Fruit fly (Drosophila melanogaster) whole organism, wandering third instar larva: ENCODE measurements around the gene saturn.
A peak's percentile ranks its signal among the peaks of the same experiment; 100 is the strongest.

Experiments
- Abd-B ChIP-seq: fragments of >200 bp; optimal IDR thresholded peaks from 2 replicates; lab custom pipeline; 2017; ENCODE audit warnings: missing biosample characterization, missing genetic modification characterization
- CG32264 ChIP-seq: fragments of 200-800 bp; sonication (Bioruptor generic); optimal IDR thresholded peaks from 2 replicates; lab custom pipeline; 2016; ENCODE audit warnings: missing biosample characterization, missing genetic modification characterization
- CrebA ChIP-seq: fragments of 200-800 bp; sonication (Bioruptor generic); optimal IDR thresholded peaks from 2 replicates; lab custom pipeline; 2016; ENCODE audit warnings: missing biosample characterization, mild to moderate bottlenecking, missing genetic modification characterization, borderline replicate concordance
- Dfd ChIP-seq: fragments of >200 bp; optimal IDR thresholded peaks from 2 replicates; lab custom pipeline; 2017; ENCODE audit warnings: missing biosample characterization, missing genetic modification characterization
- Dif ChIP-seq: fragments of 200-275, 200-300 bp; sonication (Bioruptor generic); optimal IDR thresholded peaks from 2 replicates; lab custom pipeline; 2018; ENCODE audit warnings: missing biosample characterization, missing genetic modification characterization; ENCODE audit not compliant: partially characterized antibody
- GATAd ChIP-seq: sonication (Bioruptor generic); optimal IDR thresholded peaks from 2 replicates; lab custom pipeline; 2016; ENCODE audit warnings: missing biosample characterization, missing genetic modification characterization
- HLH106 ChIP-seq: fragments of 200-800 bp; optimal IDR thresholded peaks from 3 replicates; lab custom pipeline; 2019; ENCODE audit warnings: missing biosample characterization, mild to moderate bottlenecking, missing genetic modification characterization, moderate library complexity
- Hnf4 ChIP-seq: fragments of 200-800 bp; sonication (Bioruptor generic); optimal IDR thresholded peaks from 2 replicates; lab custom pipeline; 2016; ENCODE audit warnings: missing biosample characterization, mild to moderate bottlenecking, missing genetic modification characterization
- Hr78 ChIP-seq: fragments of >200 bp; optimal IDR thresholded peaks from 2 replicates; lab custom pipeline; 2017; ENCODE audit warnings: missing biosample characterization, missing genetic modification characterization
- Hr83 ChIP-seq: fragments of 200-300 bp; sonication (Bioruptor generic); optimal IDR thresholded peaks from 2 replicates; lab custom pipeline; 2016; ENCODE audit warnings: missing biosample characterization, mild to moderate bottlenecking, missing genetic modification characterization, moderate library complexity; ENCODE audit not compliant: poor library complexity, severe bottlenecking
- Jra ChIP-seq: sonication (Bioruptor generic); optimal IDR thresholded peaks from 2 replicates; lab custom pipeline; 2016; ENCODE audit warnings: missing biosample characterization, missing genetic modification characterization
- Mio ChIP-seq: sonication (Bioruptor generic); optimal IDR thresholded peaks from 2 replicates; lab custom pipeline; 2016; ENCODE audit warnings: missing biosample characterization, missing genetic modification characterization
- Myc ChIP-seq: fragments of >200 bp; optimal IDR thresholded peaks from 2 replicates; lab custom pipeline; 2017
- OdsH ChIP-seq: fragments of 200-800 bp; sonication (Bioruptor generic); optimal IDR thresholded peaks from 2 replicates; lab custom pipeline; 2016; ENCODE audit warnings: missing biosample characterization, mild to moderate bottlenecking, missing genetic modification characterization
- Rel ChIP-seq, 2 experiments: fragments of 200-800 bp; sonication (Bioruptor generic) in 1 of 2; optimal IDR thresholded peaks; 2 replicates in 1 of 2; 3 replicates in 1 of 2; lab custom pipeline; 2016 to 2019; ENCODE audit warnings: mild to moderate bottlenecking in 2 of 2, missing biosample characterization in 2 of 2, missing genetic modification characterization in 2 of 2, moderate library complexity in 1 of 2
- Sp1 ChIP-seq: fragments of 200-800 bp; sonication (Bioruptor generic); optimal IDR thresholded peaks from 3 replicates; lab custom pipeline; 2019; ENCODE audit warnings: missing biosample characterization, mild to moderate bottlenecking, missing genetic modification characterization, moderate library complexity
- Vsx2 ChIP-seq: fragments of 200-300, 225-300 bp; sonication (Bioruptor generic); optimal IDR thresholded peaks from 2 replicates; lab custom pipeline; 2018; ENCODE audit warnings: missing biosample characterization, missing genetic modification characterization; ENCODE audit not compliant: partially characterized antibody
- brk ChIP-seq: fragments of 200-800 bp; sonication (Bioruptor generic); optimal IDR thresholded peaks from 2 replicates; lab custom pipeline; 2016; ENCODE audit warnings: missing biosample characterization, mild to moderate bottlenecking, missing genetic modification characterization
- dl ChIP-seq, 2 experiments: fragments of 175-275, 200-275 bp in 1 of 2; fragments of 200-275 bp in 1 of 2; sonication (Bioruptor generic); optimal IDR thresholded peaks; lab custom pipeline; 2018; ENCODE audit warnings: mild to moderate bottlenecking in 2 of 2, missing biosample characterization in 2 of 2, missing genetic modification characterization in 2 of 2, moderate library complexity in 2 of 2; ENCODE audit not compliant: partially characterized antibody in 2 of 2, insufficient read depth in 1 of 2
- dmrt93B ChIP-seq: fragments of 200-800 bp; sonication (Bioruptor generic); optimal IDR thresholded peaks from 2 replicates; lab custom pipeline; 2018; ENCODE audit warnings: missing biosample characterization, mild to moderate bottlenecking, missing genetic modification characterization
- dsf ChIP-seq: sonication (Bioruptor generic); optimal IDR thresholded peaks from 2 replicates; lab custom pipeline; 2016; ENCODE audit warnings: missing biosample characterization, missing genetic modification characterization, borderline replicate concordance
- foxo ChIP-seq, 2 experiments: fragments of 200-800 bp; sonication (Bioruptor generic); optimal IDR thresholded peaks; 2 replicates in 1 of 2; 3 replicates in 1 of 2; lab custom pipeline; 2016 to 2017; ENCODE audit warnings: missing biosample characterization in 2 of 2, missing genetic modification characterization in 2 of 2
- fru ChIP-seq: fragments of 200-800 bp; sonication (Bioruptor generic); optimal IDR thresholded peaks from 3 replicates; lab custom pipeline; 2016; ENCODE audit warnings: missing biosample characterization, mild to moderate bottlenecking, missing genetic modification characterization
- h ChIP-seq: fragments of 200-800 bp; sonication (Bioruptor generic); optimal IDR thresholded peaks from 3 replicates; lab custom pipeline; 2016; ENCODE audit warnings: missing biosample characterization, mild to moderate bottlenecking, missing genetic modification characterization
- lola ChIP-seq: fragments of >200 bp; optimal IDR thresholded peaks from 2 replicates; lab custom pipeline; 2017; ENCODE audit warnings: missing biosample characterization, missing genetic modification characterization
- pan ChIP-seq: fragments of >200 bp; optimal IDR thresholded peaks from 2 replicates; lab custom pipeline; 2017
- psq ChIP-seq: fragments of 200-800 bp; sonication (Bioruptor generic); optimal IDR thresholded peaks from 3 replicates; lab custom pipeline; 2017; ENCODE audit warnings: missing biosample characterization, mild to moderate bottlenecking, missing genetic modification characterization, moderate library complexity
- rgr ChIP-seq: fragments of 200-800 bp; sonication (Bioruptor generic); optimal IDR thresholded peaks from 3 replicates; lab custom pipeline; 2016; ENCODE audit warnings: missing biosample characterization, mild to moderate bottlenecking, missing genetic modification characterization
- sv ChIP-seq: fragments of 200-800 bp; sonication (Bioruptor generic); optimal IDR thresholded peaks from 3 replicates; lab custom pipeline; 2016; ENCODE audit warnings: missing biosample characterization, missing genetic modification characterization
- tai ChIP-seq: sonication (Bioruptor generic); optimal IDR thresholded peaks from 2 replicates; lab custom pipeline; 2016; ENCODE audit warnings: missing biosample characterization, missing genetic modification characterization
- woc ChIP-seq: sonication (Bioruptor generic); optimal IDR thresholded peaks from 2 replicates; lab custom pipeline; 2016; ENCODE audit warnings: missing biosample characterization, mild to moderate bottlenecking, missing genetic modification characterization

saturn gene

dm6 chr3L:14170531-14170930, 32.6 kb upstream of the saturn start:
- TF ChIP-seq OdsH (GFP tag; lab: Kevin White, UChicago) (no peak), Sp1 (no peak), dmrt93B (no peak), Myc (no peak), rgr (GFP tag; lab: Kevin White, UChicago) (no peak)
- TF ChIP-seq, all 38 proteins: peak for 0

dm6 chr3L:14172174-14172940, 30.8 kb upstream of the saturn start:
- TF ChIP-seq foxo (GFP tag; optimal IDR thresholded peaks at IDR 0.05; lab: Kevin White, UChicago) (peak in 1 of 2 experiments; percentile 14), dmrt93B (no peak), Sp1 (peak; percentile 26), HLH106 (peak; percentile 7)

dm6 chr3L:14173325-14173724, 29.8 kb upstream of the saturn start:
- TF ChIP-seq dsf (GFP tag; lab: Kevin White, UChicago) (no peak), Rel (GFP tag; optimal IDR thresholded peaks at IDR 0.05; lab: Kevin White, UChicago) (no peak), Rel (tag; optimal IDR thresholded peaks at IDR 0.05; lab: Kevin White, UChicago) (no peak), Hr78 (GFP tag; lab: Kevin White, UChicago) (no peak), sv (GFP tag; lab: Kevin White, UChicago) (no peak), lola (no peak), brk (GFP tag; lab: Kevin White, UChicago) (no peak), Sp1 (no peak), CG32264 (no peak), rgr (GFP tag; lab: Kevin White, UChicago) (no peak), HLH106 (no peak), foxo (GFP tag; optimal IDR thresholded peaks at IDR 0.05; lab: Kevin White, UChicago) (no peak), woc (GFP tag; lab: Kevin White, UChicago) (no peak), Mio (GFP tag; lab: Kevin White, UChicago) (no peak), OdsH (GFP tag; lab: Kevin White, UChicago) (no peak), Dif (GFP tag; lab: Kevin White, UChicago) (no peak), fru (GFP tag; lab: Kevin White, UChicago) (no peak), psq (GFP tag; lab: Kevin White, UChicago) (no peak)

dm6 chr3L:14174197-14174596, 28.9 kb upstream of the saturn start:
- TF ChIP-seq woc (GFP tag; lab: Kevin White, UChicago) (no peak), Myc (no peak), GATAd (no peak), dsf (GFP tag; lab: Kevin White, UChicago) (no peak), Abd-B (GFP tag; lab: Kevin White, UChicago) (no peak), CrebA (GFP tag; lab: Kevin White, UChicago) (no peak), Vsx2 (GFP tag; lab: Kevin White, UChicago) (no peak), CG32264 (no peak), pan (lab: Kevin White, UChicago) (no peak), Jra (GFP tag; lab: Kevin White, UChicago) (no peak), Hr83 (GFP tag; lab: Kevin White, UChicago) (no peak), h (GFP tag; lab: Kevin White, UChicago) (no peak), Hr78 (GFP tag; lab: Kevin White, UChicago) (no peak), Dfd (GFP tag; lab: Kevin White, UChicago) (no peak), rgr (GFP tag; lab: Kevin White, UChicago) (no peak), Sp1 (no peak), brk (GFP tag; lab: Kevin White, UChicago) (no peak), Dif (GFP tag; lab: Kevin White, UChicago) (no peak), psq (GFP tag; lab: Kevin White, UChicago) (no peak)

- TF ChIP-seq GATAd (no peak), psq (GFP tag; lab: Kevin White, UChicago) (peak; percentile 22), Vsx2 (GFP tag; lab: Kevin White, UChicago) (peak; percentile 35), Jra (GFP tag; lab: Kevin White, UChicago) (no peak), dl (GFP tag; optimal IDR thresholded peaks at IDR 0.05; lab: Kevin White, UChicago; ENCODE audit: insufficient read depth in 1 of 2, partially characterized antibody in 2 of 2) (peak; percentile 35 to 51), Hnf4 (no peak), Hr83 (GFP tag; lab: Kevin White, UChicago) (no peak), Myc (no peak), tai (GFP tag; lab: Kevin White, UChicago) (no peak), sv (GFP tag; lab: Kevin White, UChicago) (no peak), dmrt93B (no peak), Dif (GFP tag; lab: Kevin White, UChicago) (peak; percentile 65)
- TF ChIP-seq, all 38 proteins: peak for 4
Measured at dm6 chr3L:14177476-14178179, 25.5 kb upstream of the saturn start.
